Fruit fly (Drosophila melanogaster): ENCODE data around the gene CG31668.

Gene CG31668

DNA sequence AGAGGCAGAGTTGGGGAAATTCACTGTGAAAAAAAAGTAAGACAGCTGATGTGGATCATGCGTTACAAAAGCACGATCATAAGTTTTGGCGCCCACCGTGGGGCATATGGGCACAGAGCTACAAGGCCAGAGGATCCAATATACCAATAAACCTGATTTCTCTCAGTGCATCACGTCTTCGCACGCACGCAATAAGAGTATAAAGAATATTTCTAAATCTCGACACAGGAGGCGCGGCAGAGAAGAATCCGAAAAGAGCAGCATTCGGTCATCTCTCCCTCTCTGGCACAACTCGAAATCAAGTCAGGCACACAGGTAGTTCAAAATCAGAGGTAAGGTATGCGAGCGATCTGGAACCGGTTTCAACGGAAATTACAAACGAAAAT, 42.4 kb downstream of the CG31668 start (continued):
- TF ChIP-seq wor (GFP tag; IDR thresholded peaks at IDR 0.05), result peak; percentile 85
- TF ChIP-seq CG10979 (tag; optimal IDR thresholded peaks at IDR 0.05), result peak; percentile 95
- TF ChIP-seq lmd (GFP tag; IDR thresholded peaks at IDR 0.05), result peak; percentile 92
- peak; percentile 27; the same call in 1 of the 2 replicates for TF ChIP-seq Dip2 (GFP tag; IDR thresholded peaks at IDR 0.05)
- TF ChIP-seq CG1647 (GFP tag; optimal IDR thresholded peaks at IDR 0.05), result peak; percentile 72
- no peak for TF ChIP-seq CG2129 (GFP tag; IDR thresholded peaks at IDR 0.05; ENCODE audit: partially characterized antibody)
- TF ChIP-seq lov (optimal IDR thresholded peaks at IDR 0.05), result no peak
- TF ChIP-seq lov (GFP tag; IDR thresholded peaks at IDR 0.05), result peak; percentile 97
- TF ChIP-seq HLHmδ (GFP tag; optimal IDR thresholded peaks at IDR 0.05), result peak; percentile 16
- TF ChIP-seq CG13287 (GFP tag; IDR thresholded peaks at IDR 0.05; ENCODE audit: partially characterized antibody), result no peak
- TF ChIP-seq btn (GFP tag; optimal IDR thresholded peaks at IDR 0.05), result peak; percentile 91
- peak; percentile 94 for TF ChIP-seq Atf3 (GFP tag; optimal IDR thresholded peaks at IDR 0.05)
- no peak for TF ChIP-seq CG12104 (GFP tag; optimal IDR thresholded peaks at IDR 0.05)
- peak; percentile 82 for TF ChIP-seq da (GFP tag; optimal IDR thresholded peaks at IDR 0.05)
- TF ChIP-seq BEAF-32 (GFP tag; optimal IDR thresholded peaks at IDR 0.05), result no peak
- peak; percentile 85 for TF ChIP-seq CG11695 (GFP tag; IDR thresholded peaks at IDR 0.05)
- TF ChIP-seq hb (GFP tag; IDR thresholded peaks at IDR 0.05; ENCODE audit: partially characterized antibody), result no peak
- peak; percentile 96 for TF ChIP-seq CG4404 (GFP tag; IDR thresholded peaks at IDR 0.05)
- peak; percentile 50 for TF ChIP-seq schlank (tag; optimal IDR thresholded peaks at IDR 0.05)
- TF ChIP-seq CG9876 (GFP tag; optimal IDR thresholded peaks at IDR 0.05), result peak; percentile 85
- TF ChIP-seq pb (GFP tag; optimal IDR thresholded peaks at IDR 0.05), result peak; percentile 90
- TF ChIP-seq CG7963 (GFP tag; IDR thresholded peaks at IDR 0.05; ENCODE audit: partially characterized antibody), result no peak
- TF ChIP-seq Tbp (GFP tag; optimal IDR thresholded peaks at IDR 0.05), result no peak
- TF ChIP-seq CG12659 (GFP tag; optimal IDR thresholded peaks at IDR 0.05), result peak; percentile 89
- TF ChIP-seq PHDP (tag; optimal IDR thresholded peaks at IDR 0.05), result peak; percentile 83
- peak; percentile 82 for TF ChIP-seq jing (GFP tag; optimal IDR thresholded peaks at IDR 0.05)
- peak; percentile 90 for TF ChIP-seq Blimp-1 (GFP tag; optimal IDR thresholded peaks at IDR 0.05)
- peak; percentile 86 for TF ChIP-seq CG14441 (GFP tag; IDR thresholded peaks at IDR 0.05)
- TF ChIP-seq CG7839 (tag; optimal IDR thresholded peaks at IDR 0.05), result peak; percentile 92
- TF ChIP-seq CG30403 (GFP tag; optimal IDR thresholded peaks at IDR 0.05), result peak; percentile 84
- TF ChIP-seq Hr39 (optimal IDR thresholded peaks at IDR 0.05), result no peak
- TF ChIP-seq CG14860 (GFP tag; IDR thresholded peaks at IDR 0.05; ENCODE audit: partially characterized antibody), result no peak
- peak; percentile 82 for TF ChIP-seq grau (tag; optimal IDR thresholded peaks at IDR 0.05)
- TF ChIP-seq Dref (GFP tag; IDR thresholded peaks at IDR 0.05), result no peak
- peak; percentile 92 for TF ChIP-seq croc (GFP tag; conservative IDR thresholded peaks at IDR 0.05)
- peak; percentile 80 for TF ChIP-seq Ada2b (GFP tag; IDR thresholded peaks at IDR 0.05)
- TF ChIP-seq esg (GFP tag; conservative IDR thresholded peaks at IDR 0.05), result peak; percentile 85
- peak; percentile 86 for TF ChIP-seq az2 (GFP tag; optimal IDR thresholded peaks at IDR 0.05)
- TF ChIP-seq kay (GFP tag; optimal IDR thresholded peaks at IDR 0.05), result peak; percentile 60
- TF ChIP-seq chn (GFP tag; optimal IDR thresholded peaks at IDR 0.05), result peak; percentile 73
- TF ChIP-seq sd (tag; optimal IDR thresholded peaks at IDR 0.05), result peak; percentile 35
- TF ChIP-seq CG7271 (tag; optimal IDR thresholded peaks at IDR 0.05), result peak; percentile 53
- TF ChIP-seq sim (GFP tag; IDR thresholded peaks at IDR 0.05), result peak; percentile 93
- peak; percentile 89 for TF ChIP-seq Aef1 (GFP tag; IDR thresholded peaks at IDR 0.05)
- peak; percentile 71 for TF ChIP-seq cwo (GFP tag; optimal IDR thresholded peaks at IDR 0.05)
- peak; percentile 67 for TF ChIP-seq CG12299 (tag; optimal IDR thresholded peaks at IDR 0.05)
- peak; percentile 83 for TF ChIP-seq CG31224 (GFP tag; IDR thresholded peaks at IDR 0.05)
- peak; percentile 72 for TF ChIP-seq corto (GFP tag; optimal IDR thresholded peaks at IDR 0.05)
- peak; percentile 83 for TF ChIP-seq Hmr (GFP tag; optimal IDR thresholded peaks at IDR 0.05)
- TF ChIP-seq Dll (GFP tag; IDR thresholded peaks at IDR 0.05; ENCODE audit: partially characterized antibody), result no peak
- peak; percentile 90 for TF ChIP-seq ac (GFP tag; optimal IDR thresholded peaks at IDR 0.05)
